Fruit fly (Drosophila melanogaster): ENCODE data around the gene CG42826.

dm6 chr3L:10098015-10098414, 2.7 kb downstream of the CG42826 start, which contains the start of gene Srg2:
- TF ChIP-seq h (GFP tag; optimal IDR thresholded peaks at IDR 0.05), result no peak
- TF ChIP-seq br (GFP tag; optimal IDR thresholded peaks at IDR 0.05), result no peak
- no peak for TF ChIP-seq psq (GFP tag; optimal IDR thresholded peaks at IDR 0.05)

All from whole organism, wandering third instar larva.